Worm (Caenorhabditis elegans) whole organism, young adult: Measurements from ENCODE around the gene F38A5.8.

Experiments
- T26A5.8 ChIP-seq: sonication (generic microtip); optimal IDR thresholded peaks from 2 replicates; lab custom pipeline; 2016; ENCODE audit warnings: missing genetic modification characterization, missing compliant biosample characterization
- ZK185.1 ChIP-seq: sonication (generic microtip); optimal IDR thresholded peaks from 2 replicates; lab custom pipeline; 2016; ENCODE audit warnings: mild to moderate bottlenecking, missing genetic modification characterization, missing compliant biosample characterization; ENCODE audit not compliant: poor library complexity, severe bottlenecking
- cebp-2 ChIP-seq: fragments of 200-800 bp; sonication (Bioruptor generic); IDR thresholded peaks from 2 replicates; pipeline ENCODE4 v1.3.6; 2022; ENCODE audit warnings: missing genetic modification characterization, missing compliant biosample characterization
- lin-40 ChIP-seq: sonication (generic microtip); optimal IDR thresholded peaks from 2 replicates; lab custom pipeline; 2016; ENCODE audit warnings: missing genetic modification characterization, mild to moderate bottlenecking, missing compliant biosample characterization, missing genotype, missing genetic modification reagents
- rpc-1 ChIP-seq, 2 experiments: fragments of 150-350 bp in 1 of 2; sonication (generic microtip) in 1 of 2; optimal IDR thresholded peaks; 2 replicates each; lab custom pipeline; 2014 to 2018; ENCODE audit warnings: missing biosample characterization in 1 of 2, missing genetic modification characterization in 1 of 2, missing genetic modification reagents in 1 of 2, missing genotype in 1 of 2

DNA sequence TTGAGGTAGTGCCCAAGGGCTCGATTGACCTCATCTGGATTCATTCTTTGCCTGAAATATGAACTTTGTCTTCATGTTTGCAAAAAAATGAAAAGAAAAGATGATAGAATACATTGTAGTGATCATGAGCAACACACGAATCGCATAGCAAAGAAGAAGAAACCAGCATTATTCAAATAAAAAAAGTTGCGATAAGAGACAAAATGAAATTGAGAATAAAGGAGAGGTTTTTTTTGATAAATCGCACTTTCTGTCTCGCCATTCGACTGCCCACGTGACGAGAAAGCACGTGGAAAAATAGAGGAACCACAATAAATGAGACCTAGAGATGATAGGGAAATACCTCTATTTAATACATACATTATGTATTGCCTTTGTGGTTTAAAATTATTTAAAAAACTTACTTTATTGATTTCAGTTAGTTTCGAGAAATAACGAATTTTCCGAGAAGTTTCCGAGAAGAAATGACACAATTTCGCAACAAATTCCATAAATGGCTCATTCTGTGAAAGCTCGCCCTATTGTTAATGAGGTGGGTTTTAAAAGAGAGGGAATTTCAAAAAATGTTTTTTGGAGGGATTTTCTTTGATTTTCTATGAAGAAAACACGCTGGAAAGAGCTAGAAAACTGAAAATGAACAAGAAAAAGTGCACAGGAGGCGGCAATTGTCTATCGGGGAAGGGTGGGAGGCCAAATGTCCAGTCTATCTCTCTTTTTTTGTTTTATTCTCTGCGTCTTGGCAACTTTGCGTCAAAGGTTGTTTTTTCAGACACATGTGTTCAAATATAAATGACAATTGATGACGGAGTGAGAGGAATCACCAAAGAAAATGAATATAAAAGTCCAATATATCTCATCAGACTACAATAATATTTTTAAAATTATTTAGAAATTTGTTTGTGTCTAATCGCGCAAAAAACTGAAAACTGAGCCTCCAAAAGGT lies 43.9 kb upstream of the F38A5.8 start, which contains the start of gene paqr-1:
- no peak for TF ChIP-seq lin-40 (tag; lab: Kevin White, UChicago)
- TF ChIP-seq T26A5.8 (tag; lab: Kevin White, UChicago), result no peak
- TF ChIP-seq ZK185.1 (tag; lab: Kevin White, UChicago), result no peak
- TF ChIP-seq cebp-2 (GFP tag; lab: Robert Waterston, UW), result no peak
- no peak for TF ChIP-seq rpc-1 (optimal IDR thresholded peaks at IDR 0.05; lab: Kevin White, UChicago)
- no peak for TF ChIP-seq rpc-1 (tag; optimal IDR thresholded peaks at IDR 0.05; lab: Kevin White, UChicago)
